Fruit fly (Drosophila melanogaster): ENCODE data around the gene bam.
A peak's percentile ranks its signal among the peaks of the same experiment; 100 is the strongest.

The bam gene

dm6 chr3R:25258628-25259240, 13.8 kb upstream of the bam start, which contains the start of gene CG11857 (continued):
- TF ChIP-seq vnd (GFP tag; IDR thresholded peaks at IDR 0.05; ENCODE audit: partially characterized antibody): peak; percentile 100
- TF ChIP-seq CG14860 (GFP tag; IDR thresholded peaks at IDR 0.05; ENCODE audit: partially characterized antibody): peak; percentile 100
- TF ChIP-seq Gsc (GFP tag; IDR thresholded peaks at IDR 0.05): peak; percentile 96
- TF ChIP-seq CG15601 (tag; optimal IDR thresholded peaks at IDR 0.05): peak; percentile 96
- TF ChIP-seq CG12155 (GFP tag; optimal IDR thresholded peaks at IDR 0.05): peak; percentile 98
- TF ChIP-seq CG10147 (GFP tag; optimal IDR thresholded peaks at IDR 0.05): peak; percentile 97
- peak; percentile 97 for TF ChIP-seq Dad (GFP tag; optimal IDR thresholded peaks at IDR 0.05)
- peak; percentile 99 for TF ChIP-seq CG12391 (tag; optimal IDR thresholded peaks at IDR 0.05)
- peak; percentile 98 for TF ChIP-seq danr (GFP tag; IDR thresholded peaks at IDR 0.05)
- TF ChIP-seq Blimp-1 (GFP tag; optimal IDR thresholded peaks at IDR 0.05): peak; percentile 95
- TF ChIP-seq Nf-YB (GFP tag; optimal IDR thresholded peaks at IDR 0.05): peak; percentile 80
- TF ChIP-seq inv (GFP tag; IDR thresholded peaks at IDR 0.05; ENCODE audit: partially characterized antibody): peak; percentile 100
- TF ChIP-seq Spps (tag; optimal IDR thresholded peaks at IDR 0.05): peak; percentile 94
- peak; percentile 92 for TF ChIP-seq Lhr (GFP tag; optimal IDR thresholded peaks at IDR 0.05)
- peak; percentile 99 for TF ChIP-seq E2f1 (GFP tag; IDR thresholded peaks at IDR 0.05)
- TF ChIP-seq CG17912 (GFP tag; optimal IDR thresholded peaks at IDR 0.05): peak; percentile 90
- no peak for TF ChIP-seq Hr78 (GFP tag; optimal IDR thresholded peaks at IDR 0.05)
- TF ChIP-seq rib (GFP tag; IDR thresholded peaks at IDR 0.05): peak; percentile 99
- TF ChIP-seq wek (GFP tag; optimal IDR thresholded peaks at IDR 0.05): peak; percentile 79
- TF ChIP-seq pnt (GFP tag; optimal IDR thresholded peaks at IDR 0.05): peak; percentile 97
- peak; percentile 95 for TF ChIP-seq CG3838 (GFP tag; optimal IDR thresholded peaks at IDR 0.05)
- TF ChIP-seq Oli (tag; optimal IDR thresholded peaks at IDR 0.05): peak; percentile 96
- TF ChIP-seq Eip74EF (GFP tag; optimal IDR thresholded peaks at IDR 0.05): peak in 1 of 2 experiments; percentile 85
- TF ChIP-seq zfh2 (GFP tag; optimal IDR thresholded peaks at IDR 0.05): peak; percentile 99
- peak; percentile 95 for TF ChIP-seq Side (GFP tag; optimal IDR thresholded peaks at IDR 0.05)
- TF ChIP-seq CG33557 (GFP tag; optimal IDR thresholded peaks at IDR 0.05): peak; percentile 96
- TF ChIP-seq zen2 (GFP tag; IDR thresholded peaks at IDR 0.05; ENCODE audit: partially characterized antibody): peak; percentile 99
- peak; percentile 99 for TF ChIP-seq CG4730 (GFP tag; IDR thresholded peaks at IDR 0.05)
- TF ChIP-seq CG17186 (GFP tag; optimal IDR thresholded peaks at IDR 0.05): peak; percentile 94
- TF ChIP-seq sr (GFP tag; IDR thresholded peaks at IDR 0.05): peak; percentile 87; the same call in 2 of the 3 replicates
- peak; percentile 88 for TF ChIP-seq CG6654 (GFP tag; optimal IDR thresholded peaks at IDR 0.05)
- peak; percentile 96 for TF ChIP-seq CG5953 (GFP tag; IDR thresholded peaks at IDR 0.05)
- peak; percentile 97 for TF ChIP-seq CG32767 (GFP tag; IDR thresholded peaks at IDR 0.05)
- peak; percentile 100 for TF ChIP-seq BEAF-32 (GFP tag; optimal IDR thresholded peaks at IDR 0.05)
- TF ChIP-seq CrebB (tag; optimal IDR thresholded peaks at IDR 0.05): peak; percentile 96
- TF ChIP-seq HmgD (GFP tag; optimal IDR thresholded peaks at IDR 0.05): peak; percentile 95
- peak; percentile 97 for TF ChIP-seq so (GFP tag; IDR thresholded peaks at IDR 0.05)
- TF ChIP-seq Hmr (GFP tag; optimal IDR thresholded peaks at IDR 0.05): peak; percentile 97
- TF ChIP-seq lola (GFP tag; optimal IDR thresholded peaks at IDR 0.05): peak in 1 of 3 experiments; percentile 97
- peak; percentile 94 for TF ChIP-seq emc (GFP tag; optimal IDR thresholded peaks at IDR 0.05)
- peak; percentile 87 for TF ChIP-seq CG6683 (GFP tag; optimal IDR thresholded peaks at IDR 0.05)
- TF ChIP-seq fd64A (GFP tag; optimal IDR thresholded peaks at IDR 0.05): peak; percentile 78
- peak; percentile 97 for TF ChIP-seq CG10654 (GFP tag; optimal IDR thresholded peaks at IDR 0.05)
- peak; percentile 73 for TF ChIP-seq TFAM (GFP tag; optimal IDR thresholded peaks at IDR 0.05)
- TF ChIP-seq slou (GFP tag; optimal IDR thresholded peaks at IDR 0.05): peak; percentile 98
- peak; percentile 96 for TF ChIP-seq Drgx (GFP tag; IDR thresholded peaks at IDR 0.05)
- TF ChIP-seq CG13424 (tag; optimal IDR thresholded peaks at IDR 0.05): peak; percentile 98
- TF ChIP-seq CG15514 (GFP tag; optimal IDR thresholded peaks at IDR 0.05): peak; percentile 93
